Worm (Caenorhabditis elegans) whole organism, L1 larva: ENCODE measurements around the gene prmt-5.

Experiments
- C16A3.4 ChIP-seq: fragments of 150-350 bp; optimal IDR thresholded peaks from 2 replicates; lab custom pipeline; 2014; ENCODE audit warnings: missing biosample characterization, missing genetic modification characterization
- C34B4.2 ChIP-seq: sonication (generic microtip); optimal IDR thresholded peaks from 2 replicates; lab custom pipeline; 2017; ENCODE audit warnings: mild to moderate bottlenecking, missing genetic modification characterization, missing compliant biosample characterization
- F16B12.6 ChIP-seq: fragments of 150-350 bp; optimal IDR thresholded peaks from 2 replicates; lab custom pipeline; 2014; ENCODE audit warnings: missing biosample characterization, missing genetic modification characterization
- Y116A8C.19 ChIP-seq: sonication (generic microtip); optimal IDR thresholded peaks from 2 replicates; lab custom pipeline; 2016; ENCODE audit warnings: missing compliant biosample characterization, missing genetic modification characterization, borderline replicate concordance
- aha-1 ChIP-seq: fragments of 150-350 bp; optimal IDR thresholded peaks from 2 replicates; lab custom pipeline; 2014; ENCODE audit warnings: missing biosample characterization, missing genetic modification characterization
- alr-1 ChIP-seq: fragments of 200-800 bp; sonication (Bioruptor generic); optimal IDR thresholded peaks from 2 replicates; lab custom pipeline; 2018; ENCODE audit warnings: borderline replicate concordance, mild to moderate bottlenecking, missing genetic modification characterization, missing compliant biosample characterization
- aly-2 ChIP-seq: fragments of 150-350 bp; optimal IDR thresholded peaks from 2 replicates; lab custom pipeline; 2014; ENCODE audit warnings: missing biosample characterization, missing genetic modification characterization
- ceh-8 ChIP-seq: fragments of 200-800 bp; sonication (Bioruptor generic); optimal IDR thresholded peaks from 2 replicates; lab custom pipeline; 2018; ENCODE audit warnings: mild to moderate bottlenecking, missing genetic modification characterization, moderate library complexity, missing compliant biosample characterization
- ceh-90 ChIP-seq: sonication (generic microtip); optimal IDR thresholded peaks from 2 replicates; lab custom pipeline; 2016; ENCODE audit warnings: missing genetic modification characterization, missing compliant biosample characterization
- efl-1 ChIP-seq, 4 experiments: fragments of 150-350 bp; optimal IDR thresholded peaks in 3 of 4; peaks in 1 of 4; 1 replicate in 1 of 4; 2 replicates in 3 of 4; lab custom pipeline; 2014; ENCODE audit warnings: missing biosample characterization in 2 of 4, missing genetic modification characterization in 2 of 4, missing genetic modification reagents in 2 of 4
- egl-27 ChIP-seq, 2 experiments: fragments of 150-350 bp in 1 of 2; sonication (generic microtip); optimal IDR thresholded peaks; 3 replicates each; lab custom pipeline; 2017 to 2018; ENCODE audit warnings: missing biosample characterization in 2 of 2, missing genetic modification characterization in 2 of 2, missing genetic modification reagents in 2 of 2
- elt-3 ChIP-seq, 6 experiments: fragments of 150-350 bp in 1 of 6; sonication (generic microtip); optimal IDR thresholded peaks; 2 replicates each; lab custom pipeline; 2017 to 2018; ENCODE audit warnings: missing biosample characterization in 6 of 6, missing genetic modification characterization in 6 of 6, inconsistent platforms in 1 of 6
- ets-5 ChIP-seq: fragments of 200-800 bp; sonication (Bioruptor generic); IDR thresholded peaks from 2 replicates; pipeline ENCODE4 v1.3.6; 2022; ENCODE audit warnings: missing genetic modification characterization, missing compliant biosample characterization
- fkh-10 ChIP-seq: sonication (generic microtip); optimal IDR thresholded peaks from 2 replicates; lab custom pipeline; 2017; ENCODE audit warnings: missing biosample characterization, missing genetic modification reagents, missing genetic modification characterization
- fkh-4 ChIP-seq: sonication (generic microtip); optimal IDR thresholded peaks from 2 replicates; lab custom pipeline; 2016; ENCODE audit warnings: missing compliant biosample characterization, missing genetic modification characterization, borderline replicate concordance
- fkh-8 ChIP-seq: sonication (generic microtip); optimal IDR thresholded peaks from 2 replicates; lab custom pipeline; 2016; ENCODE audit warnings: mild to moderate bottlenecking, missing genetic modification characterization, missing compliant biosample characterization
- fos-1 ChIP-seq: fragments of 150-350 bp; optimal IDR thresholded peaks from 2 replicates; lab custom pipeline; 2014; ENCODE audit warnings: missing biosample characterization, missing genetic modification characterization
- hlh-4 ChIP-seq: sonication (generic microtip); optimal IDR thresholded peaks from 2 replicates; lab custom pipeline; 2016; ENCODE audit warnings: mild to moderate bottlenecking, missing genetic modification characterization, missing compliant biosample characterization
- hpl-2 ChIP-seq: fragments of 150-350 bp; optimal IDR thresholded peaks from 2 replicates; lab custom pipeline; 2014; ENCODE audit warnings: missing biosample characterization, missing genetic modification reagents, missing genetic modification characterization
- isw-1 ChIP-seq: fragments of 200-800 bp; sonication (Bioruptor generic); IDR thresholded peaks from 2 replicates; pipeline ENCODE4 v1.3.6; 2022; ENCODE audit warnings: missing genetic modification characterization, missing compliant biosample characterization
- lin-13 ChIP-seq: fragments of 150-350 bp; optimal IDR thresholded peaks from 2 replicates; lab custom pipeline; 2014; ENCODE audit warnings: missing biosample characterization, missing genetic modification reagents, missing genetic modification characterization
- lin-15B ChIP-seq: fragments of 150-350 bp; sonication (generic microtip); optimal IDR thresholded peaks from 3 replicates; lab custom pipeline; 2014; ENCODE audit warnings: missing biosample characterization, missing genetic modification characterization
- lin-39 ChIP-seq: fragments of 150-350 bp; optimal IDR thresholded peaks from 2 replicates; lab custom pipeline; 2014; ENCODE audit warnings: missing biosample characterization, missing genetic modification reagents, missing genetic modification characterization
- lir-3 ChIP-seq: sonication (generic microtip); optimal IDR thresholded peaks from 2 replicates; lab custom pipeline; 2016; ENCODE audit warnings: mild to moderate bottlenecking, missing genetic modification characterization, moderate library complexity, missing compliant biosample characterization; ENCODE audit not compliant: poor library complexity
- lsy-2 ChIP-seq, 2 experiments: fragments of 150-350 bp; optimal IDR thresholded peaks; 2 replicates each; lab custom pipeline; 2014; ENCODE audit warnings: missing biosample characterization in 2 of 2, missing genetic modification characterization in 2 of 2
- mef-2 ChIP-seq: fragments of 150-350 bp; optimal IDR thresholded peaks from 2 replicates; lab custom pipeline; 2014; ENCODE audit warnings: missing biosample characterization, missing genetic modification characterization
- nhr-11 ChIP-seq: fragments of 150-350 bp; optimal IDR thresholded peaks from 2 replicates; lab custom pipeline; 2014; ENCODE audit warnings: missing biosample characterization, missing genetic modification characterization
- nhr-12 ChIP-seq: sonication (generic microtip); optimal IDR thresholded peaks from 2 replicates; lab custom pipeline; 2017; ENCODE audit warnings: missing biosample characterization, missing genetic modification characterization
- nhr-19 ChIP-seq: fragments of 200-800 bp; sonication (Bioruptor generic); conservative IDR thresholded peaks from 2 replicates; pipeline ENCODE4 v1.3.6; 2022; ENCODE audit warnings: missing genetic modification characterization, missing compliant biosample characterization
- nhr-20 ChIP-seq: sonication (generic microtip); optimal IDR thresholded peaks from 2 replicates; lab custom pipeline; 2016; ENCODE audit warnings: mild to moderate bottlenecking, missing genetic modification characterization, missing compliant biosample characterization
- nhr-237 ChIP-seq: fragments of 150-350 bp; optimal IDR thresholded peaks from 2 replicates; lab custom pipeline; 2014; ENCODE audit warnings: missing biosample characterization, missing genetic modification characterization
- nhr-76 ChIP-seq: sonication (generic microtip); optimal IDR thresholded peaks from 2 replicates; lab custom pipeline; 2017; ENCODE audit warnings: missing biosample characterization, missing genetic modification characterization
- nhr-77 ChIP-seq: fragments of 150-350 bp; optimal IDR thresholded peaks from 2 replicates; lab custom pipeline; 2014; ENCODE audit warnings: missing biosample characterization, missing genetic modification characterization
- nhr-84 ChIP-seq: sonication (generic microtip); optimal IDR thresholded peaks from 2 replicates; lab custom pipeline; 2017; ENCODE audit warnings: missing biosample characterization, missing genetic modification characterization
- nhr-85 ChIP-seq: sonication (generic microtip); peaks from one replicate; lab custom pipeline; 2016; ENCODE audit warnings: missing genetic modification characterization, inconsistent platforms, missing compliant biosample characterization
- pax-3 ChIP-seq: fragments of 200-800 bp; sonication (Bioruptor generic); optimal IDR thresholded peaks from 2 replicates; lab custom pipeline; 2018; ENCODE audit warnings: mild to moderate bottlenecking, missing genetic modification characterization, moderate library complexity, missing compliant biosample characterization
- rnt-1 ChIP-seq: sonication (generic microtip); optimal IDR thresholded peaks from 2 replicates; lab custom pipeline; 2016; ENCODE audit warnings: mild to moderate bottlenecking, missing genetic modification characterization, moderate library complexity, missing compliant biosample characterization
- skn-1 ChIP-seq: fragments of 150-350 bp; optimal IDR thresholded peaks from 2 replicates; lab custom pipeline; 2014; ENCODE audit warnings: missing biosample characterization, missing genetic modification characterization
- snpc-4 ChIP-seq: fragments of 150-350 bp; optimal IDR thresholded peaks from 2 replicates; lab custom pipeline; 2014; ENCODE audit warnings: missing biosample characterization, missing genetic modification characterization
- snu-23 ChIP-seq: sonication (generic microtip); optimal IDR thresholded peaks from 2 replicates; lab custom pipeline; 2016; ENCODE audit warnings: missing genetic modification characterization, missing compliant biosample characterization
- sox-4 ChIP-seq: sonication (generic microtip); optimal IDR thresholded peaks from 2 replicates; lab custom pipeline; 2016; ENCODE audit warnings: missing genetic modification characterization, missing compliant biosample characterization
- sptf-1 ChIP-seq: fragments of 150-350 bp; optimal IDR thresholded peaks from 2 replicates; lab custom pipeline; 2014; ENCODE audit warnings: missing biosample characterization, missing genetic modification characterization
- sup-37 ChIP-seq: fragments of 200-800 bp; sonication (Bioruptor generic); optimal IDR thresholded peaks from 2 replicates; lab custom pipeline; 2018; ENCODE audit warnings: mild to moderate bottlenecking, missing genetic modification characterization, missing compliant biosample characterization
- tbx-2 ChIP-seq: sonication (generic microtip); optimal IDR thresholded peaks from 2 replicates; lab custom pipeline; 2016; ENCODE audit warnings: missing genetic modification characterization, missing compliant biosample characterization
- unc-130 ChIP-seq: fragments of 150-350 bp; optimal IDR thresholded peaks from 2 replicates; lab custom pipeline; 2017; ENCODE audit warnings: missing biosample characterization, missing genetic modification characterization, inconsistent platforms
- unc-62 ChIP-seq: fragments of 150-350 bp; optimal IDR thresholded peaks from 2 replicates; lab custom pipeline; 2014; ENCODE audit warnings: missing biosample characterization, missing genetic modification reagents, missing genetic modification characterization
- unc-86 ChIP-seq: sonication (generic microtip); optimal IDR thresholded peaks from 2 replicates; lab custom pipeline; 2016; ENCODE audit warnings: missing genetic modification characterization, missing compliant biosample characterization
- xbp-1 ChIP-seq: sonication (generic microtip); optimal IDR thresholded peaks from 2 replicates; lab custom pipeline; 2016; ENCODE audit warnings: missing genetic modification characterization, missing compliant biosample characterization
- zag-1 ChIP-seq: fragments of 150-350 bp; optimal IDR thresholded peaks from 2 replicates; lab custom pipeline; 2014; ENCODE audit warnings: missing biosample characterization, missing genetic modification characterization
- zip-4 ChIP-seq: fragments of 200-800 bp; sonication (Bioruptor generic); optimal IDR thresholded peaks from 2 replicates; lab custom pipeline; 2018; ENCODE audit warnings: mild to moderate bottlenecking, missing genetic modification characterization, moderate library complexity, missing compliant biosample characterization
- ztf-11 ChIP-seq, 2 experiments: sonication (generic microtip); optimal IDR thresholded peaks; 2 replicates each; lab custom pipeline; 2016 to 2017; ENCODE audit warnings: missing genetic modification characterization in 2 of 2, missing biosample characterization in 1 of 2, missing compliant biosample characterization in 1 of 2
- ztf-4 ChIP-seq: fragments of 150-350 bp; optimal IDR thresholded peaks from 2 replicates; lab custom pipeline; 2014; ENCODE audit warnings: missing biosample characterization, missing genetic modification characterization

prmt-5 gene

DNA sequence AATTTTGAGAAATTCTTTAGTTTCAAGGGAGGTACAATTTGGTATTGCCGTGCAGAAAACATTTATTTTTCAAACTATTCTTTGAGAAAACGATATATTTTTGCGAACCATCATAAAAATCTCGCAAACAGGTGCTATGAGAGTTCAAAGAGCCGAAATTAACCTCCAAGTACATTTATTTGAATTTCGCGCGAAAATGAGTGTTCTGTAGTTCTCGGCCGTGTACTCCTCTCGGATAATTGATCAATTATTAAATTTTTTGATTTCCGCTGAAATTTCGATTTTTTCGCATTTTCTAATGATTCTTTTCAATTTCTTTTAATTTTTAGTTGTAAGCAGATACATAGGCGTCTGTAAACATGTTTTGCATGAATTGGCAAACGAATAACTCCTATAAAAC lies 40.2 kb upstream of the prmt-5 start (continued):
- no peak for TF ChIP-seq elt-3 (tag; optimal IDR thresholded peaks at IDR 0.05; lab: Kevin White, UChicago)
- TF ChIP-seq snu-23 = peak; percentile 39
- no peak for TF ChIP-seq nhr-12 (tag; lab: Kevin White, UChicago)
- TF ChIP-seq efl-1 (optimal IDR thresholded peaks at IDR 0.05; lab: Kevin White, UChicago) = peak; percentile 91 to 93
- peak; percentile 90 to 99 for TF ChIP-seq efl-1 (GFP tag; optimal IDR thresholded peaks at IDR 0.05 in 1 of 2; lab: Kevin White, UChicago)
- TF ChIP-seq Y116A8C.19 = no peak
- TF ChIP-seq nhr-85 (tag; lab: Kevin White, UChicago) = peak; percentile 79
- no peak for TF ChIP-seq fkh-10 (GFP tag; lab: Kevin White, UChicago)
- no peak for TF ChIP-seq egl-27 (tag; optimal IDR thresholded peaks at IDR 0.05; lab: Kevin White, UChicago)
- TF ChIP-seq skn-1 = peak; percentile 22
- TF ChIP-seq aha-1 (tag; lab: Kevin White, UChicago) = no peak
- TF ChIP-seq C34B4.2 (tag; lab: Kevin White, UChicago) = no peak
- TF ChIP-seq ets-5 (GFP tag; lab: Robert Waterston, UW) = no peak
- peak; percentile 84 for TF ChIP-seq lir-3 (tag; lab: Kevin White, UChicago)
- TF ChIP-seq unc-130 (tag; lab: Kevin White, UChicago) = peak; percentile 21
- TF ChIP-seq ceh-8 (GFP tag; lab: Kevin White, UChicago) = no peak
- no peak for TF ChIP-seq lin-13 (GFP tag; lab: Kevin White, UChicago)
- peak; percentile 23 for TF ChIP-seq fos-1 (tag; lab: Kevin White, UChicago)
- no peak for TF ChIP-seq isw-1 (GFP tag; lab: Robert Waterston, UW)
- no peak for TF ChIP-seq unc-86
- no peak for TF ChIP-seq sptf-1 (tag; lab: Kevin White, UChicago)
- peak in 1 of 2 experiments; percentile 67 for TF ChIP-seq ztf-11 (tag; optimal IDR thresholded peaks at IDR 0.05; lab: Kevin White, UChicago)
- no peak for TF ChIP-seq ztf-4 (tag; lab: Kevin White, UChicago)
- TF ChIP-seq zag-1 (tag; lab: Kevin White, UChicago) = no peak
- TF ChIP-seq snpc-4 = no peak
- TF ChIP-seq zip-4 (GFP tag; lab: Kevin White, UChicago) = no peak
- peak; percentile 91 for TF ChIP-seq rnt-1
- no peak for TF ChIP-seq lin-15B (tag; lab: Kevin White, UChicago)
- TF ChIP-seq sox-4 (tag; lab: Kevin White, UChicago) = peak; percentile 60
- TF ChIP-seq nhr-77 (tag; lab: Kevin White, UChicago) = no peak
- no peak for TF ChIP-seq mef-2 (tag; lab: Kevin White, UChicago)
- peak; percentile 34 to 59 for TF ChIP-seq lsy-2 (tag; optimal IDR thresholded peaks at IDR 0.05; lab: Kevin White, UChicago)
- TF ChIP-seq lin-39 (tag; lab: Kevin White, UChicago) = no peak
- no peak for TF ChIP-seq nhr-237 (tag; lab: Kevin White, UChicago)
- TF ChIP-seq unc-62 (GFP tag; lab: Kevin White, UChicago) = no peak
- TF ChIP-seq tbx-2 (tag; lab: Kevin White, UChicago) = peak; percentile 39
- TF ChIP-seq F16B12.6 = no peak
- no peak for TF ChIP-seq nhr-76
- TF ChIP-seq alr-1 (tag; lab: Kevin White, UChicago) = no peak
- TF ChIP-seq fkh-8 (tag; lab: Kevin White, UChicago) = no peak
- TF ChIP-seq hpl-2 (GFP tag; lab: Kevin White, UChicago) = no peak
- no peak for TF ChIP-seq nhr-84 (tag; lab: Kevin White, UChicago)
- no peak for TF ChIP-seq hlh-4 (tag; lab: Kevin White, UChicago)
- TF ChIP-seq C16A3.4 = no peak
- peak; percentile 50 for TF ChIP-seq xbp-1 (tag; lab: Kevin White, UChicago)
- TF ChIP-seq ceh-90 (tag; lab: Kevin White, UChicago) = peak; percentile 83
- TF ChIP-seq fkh-4 (tag; lab: Kevin White, UChicago) = peak; percentile 56
- no peak for TF ChIP-seq sup-37 (GFP tag; lab: Kevin White, UChicago)
- no peak for TF ChIP-seq nhr-11 (tag; lab: Kevin White, UChicago)
- TF ChIP-seq nhr-19 (GFP tag; lab: Robert Waterston, UW) = peak; percentile 65
- TF ChIP-seq aly-2 (tag; lab: Kevin White, UChicago) = no peak
- peak; percentile 58 for TF ChIP-seq nhr-20
- TF ChIP-seq pax-3 (tag; lab: Kevin White, UChicago) = peak; percentile 16
